Fruit fly (Drosophila melanogaster) whole organism, embryonic: ENCODE measurements around the gene Rbp1-like.

ENCODE experiments used
- Bgb ChIP-seq: fragments of 200-800 bp; sonication (Bioruptor generic); IDR thresholded peaks from 2 replicates; pipeline ENCODE4 v1.3.6; 2022; ENCODE audit warnings: missing biosample characterization, missing genetic modification characterization; ENCODE audit not compliant: partially characterized antibody
- CG10267 ChIP-seq: fragments of 200-800 bp; sonication (Bioruptor generic); optimal IDR thresholded peaks from 2 replicates; lab custom pipeline; 2018; ENCODE audit warnings: missing biosample characterization, mild to moderate bottlenecking, missing genetic modification characterization, moderate library complexity
- CG10366 ChIP-seq: fragments of 200-800 bp; sonication (Bioruptor generic); IDR thresholded peaks from 2 replicates; pipeline ENCODE4 v1.3.6; 2022; ENCODE audit warnings: missing biosample characterization, missing genetic modification characterization
- CG10431 ChIP-seq: fragments of 200-800 bp; sonication (Bioruptor generic); optimal IDR thresholded peaks from 3 replicates; lab custom pipeline; 2018; ENCODE audit warnings: missing biosample characterization, mild to moderate bottlenecking, missing genetic modification characterization
- CG11247 ChIP-seq: fragments of 200-800 bp; sonication (Bioruptor generic); IDR thresholded peaks from 2 replicates; pipeline ENCODE4 v1.3.6; 2022; ENCODE audit warnings: missing biosample characterization, missing genetic modification characterization
- CG12219 ChIP-seq: fragments of 200-800 bp; sonication (Bioruptor generic); optimal IDR thresholded peaks from 3 replicates; lab custom pipeline; 2018; ENCODE audit warnings: missing biosample characterization, mild to moderate bottlenecking, missing genetic modification characterization
- CG13287 ChIP-seq: fragments of 200-800 bp; sonication (Bioruptor generic); IDR thresholded peaks from 2 replicates; pipeline ENCODE4 v1.3.6; 2022; ENCODE audit warnings: missing biosample characterization, missing genetic modification characterization; ENCODE audit not compliant: partially characterized antibody
- CG15011 ChIP-seq: fragments of 200-800 bp; sonication (Bioruptor generic); optimal IDR thresholded peaks from 3 replicates; lab custom pipeline; 2018; ENCODE audit warnings: missing biosample characterization, mild to moderate bottlenecking, missing genetic modification characterization
- CG15073 ChIP-seq: fragments of 200-800 bp; sonication (Bioruptor generic); optimal IDR thresholded peaks from 2 replicates; lab custom pipeline; 2016; ENCODE audit warnings: missing biosample characterization, missing genetic modification characterization
- CG16863 ChIP-seq: fragments of 200-800 bp; sonication (Bioruptor generic); optimal IDR thresholded peaks from 3 replicates; lab custom pipeline; 2016; ENCODE audit warnings: missing biosample characterization, missing genetic modification characterization
- CG17328 ChIP-seq: fragments of 200-800 bp; sonication (Bioruptor generic); IDR thresholded peaks from 2 replicates; pipeline ENCODE4 v1.3.6; 2022; ENCODE audit warnings: missing biosample characterization, missing genetic modification characterization
- CG17568 ChIP-seq: fragments of 200-800 bp; sonication (Bioruptor generic); optimal IDR thresholded peaks from 2 replicates; lab custom pipeline; 2018; ENCODE audit warnings: missing biosample characterization, mild to moderate bottlenecking, missing genetic modification characterization, moderate library complexity
- CG17829 ChIP-seq: fragments of 200-800 bp; optimal IDR thresholded peaks from 2 replicates; lab custom pipeline; 2019; ENCODE audit warnings: missing biosample characterization, mild to moderate bottlenecking, missing genetic modification characterization, moderate library complexity
- CG3281 ChIP-seq: fragments of 200-800 bp; sonication (Bioruptor generic); optimal IDR thresholded peaks from 3 replicates; lab custom pipeline; 2017; ENCODE audit warnings: missing biosample characterization, mild to moderate bottlenecking, missing genetic modification characterization
- CG3726 ChIP-seq: fragments of 200-800 bp; sonication (Bioruptor generic); IDR thresholded peaks from 3 replicates; pipeline ENCODE4, ENCODE4 v1.3.6; 2022; ENCODE audit warnings: missing biosample characterization, missing genetic modification characterization
- CG6813 ChIP-seq: fragments of 200-800 bp; sonication (Bioruptor generic); optimal IDR thresholded peaks from 2 replicates; lab custom pipeline; 2017; ENCODE audit warnings: missing biosample characterization, missing genetic modification characterization, mild to moderate bottlenecking, moderate library complexity, missing genetic modification reagents
- CG7928 ChIP-seq: fragments of 200-800 bp; sonication (Bioruptor generic); optimal IDR thresholded peaks from 2 replicates; lab custom pipeline; 2017; ENCODE audit warnings: missing biosample characterization, mild to moderate bottlenecking, missing genetic modification characterization
- CG9797 ChIP-seq: fragments of 200-800 bp; sonication (Bioruptor generic); optimal IDR thresholded peaks from 3 replicates; lab custom pipeline; 2018; ENCODE audit warnings: missing biosample characterization, mild to moderate bottlenecking, missing genetic modification characterization
- Deaf1 ChIP-seq: fragments of 200-800 bp; optimal IDR thresholded peaks from 3 replicates; lab custom pipeline; 2019; ENCODE audit warnings: missing biosample characterization, mild to moderate bottlenecking, missing genetic modification characterization, moderate library complexity
- E2f2 ChIP-seq: fragments of 200-800 bp; sonication (Bioruptor generic); IDR thresholded peaks from 2 replicates; pipeline ENCODE4 v1.3.6; 2022; ENCODE audit warnings: missing biosample characterization, missing genetic modification characterization
- GATAe ChIP-seq: fragments of 200-800 bp; sonication (Bioruptor generic); conservative IDR thresholded peaks from 2 replicates; pipeline ENCODE4 v1.3.6; 2022; ENCODE audit warnings: missing biosample characterization, missing genetic modification characterization
- HLH3B ChIP-seq: fragments of 200-800 bp; sonication (Bioruptor generic); IDR thresholded peaks from 2 replicates; pipeline ENCODE4 v1.3.6; 2022; ENCODE audit warnings: missing biosample characterization, missing genetic modification characterization
- Hr39 ChIP-seq: fragments of >200 bp; optimal IDR thresholded peaks from 2 replicates; lab custom pipeline; 2017
- Jarid2 ChIP-seq: fragments of 200-800 bp; sonication (Bioruptor generic); optimal IDR thresholded peaks from 3 replicates; lab custom pipeline; 2017; ENCODE audit warnings: mild to moderate bottlenecking, missing biosample characterization, missing genetic modification reagents, missing genetic modification characterization
- Lpt ChIP-seq: fragments of >200 bp; optimal IDR thresholded peaks from 2 replicates; lab custom pipeline; 2018; ENCODE audit warnings: missing biosample characterization, missing genetic modification characterization
- Optix ChIP-seq: fragments of 200-800 bp; sonication (Bioruptor generic); IDR thresholded peaks from 3 replicates; pipeline ENCODE4 v1.3.6; 2022; ENCODE audit warnings: missing biosample characterization, missing genetic modification characterization
- Ssrp ChIP-seq: fragments of 200-800 bp; sonication (Bioruptor generic); optimal IDR thresholded peaks from 2 replicates; lab custom pipeline; 2018; ENCODE audit warnings: missing biosample characterization, mild to moderate bottlenecking, missing genetic modification characterization, moderate library complexity
- Usf ChIP-seq: fragments of 200-800 bp; sonication (Bioruptor generic); optimal IDR thresholded peaks from 2 replicates; lab custom pipeline; 2017; ENCODE audit warnings: missing genotype, missing biosample characterization, missing genetic modification characterization
- Xrp1 ChIP-seq: fragments of 200-800 bp; sonication (Bioruptor generic); IDR thresholded peaks from 2 replicates; pipeline ENCODE4 v1.3.6; 2022; ENCODE audit warnings: missing biosample characterization, missing genetic modification characterization
- abd-A ChIP-seq: fragments of 200-800 bp; sonication (Bioruptor generic); optimal IDR thresholded peaks from 3 replicates; lab custom pipeline; 2019; ENCODE audit warnings: missing biosample characterization, mild to moderate bottlenecking, missing genetic modification characterization, moderate library complexity
- bab2 ChIP-seq: fragments of 200-800 bp; sonication (Bioruptor generic); optimal IDR thresholded peaks from 2 replicates; lab custom pipeline; 2016; ENCODE audit warnings: missing biosample characterization, missing genetic modification characterization
- cas ChIP-seq: fragments of 200-800 bp; sonication (Bioruptor generic); IDR thresholded peaks from 2 replicates; pipeline ENCODE4 v1.3.6; 2022; ENCODE audit warnings: missing biosample characterization, missing genetic modification characterization
- cato ChIP-seq: fragments of 200-800 bp; sonication (Bioruptor generic); optimal IDR thresholded peaks from 2 replicates; lab custom pipeline; 2016; ENCODE audit warnings: missing biosample characterization, missing genetic modification characterization, borderline replicate concordance
- chif ChIP-seq, 2 experiments: fragments of 200-800 bp; sonication (Bioruptor generic); optimal IDR thresholded peaks; 3 replicates each; lab custom pipeline; 2016; ENCODE audit warnings: missing biosample characterization in 2 of 2, missing genetic modification characterization in 2 of 2
- chn ChIP-seq: fragments of 200-800 bp; sonication (Bioruptor generic); optimal IDR thresholded peaks from 2 replicates; lab custom pipeline; 2016; ENCODE audit warnings: missing biosample characterization, missing genetic modification characterization
- eyg ChIP-seq: fragments of 200-800 bp; sonication (Bioruptor generic); optimal IDR thresholded peaks from 3 replicates; lab custom pipeline; 2016; ENCODE audit warnings: missing biosample characterization, missing genetic modification characterization
- ham ChIP-seq: fragments of 200-800 bp; sonication (Bioruptor generic); IDR thresholded peaks from 2 replicates; pipeline ENCODE4 v1.3.6; 2022; ENCODE audit warnings: missing biosample characterization, missing genetic modification characterization
- jumu ChIP-seq: fragments of 200-800 bp; sonication (Bioruptor generic); optimal IDR thresholded peaks from 3 replicates; lab custom pipeline; 2016; ENCODE audit warnings: missing biosample characterization, missing genetic modification characterization
- lmd ChIP-seq: fragments of 200-800 bp; sonication (Bioruptor generic); IDR thresholded peaks from 2 replicates; pipeline ENCODE4 v1.3.6; 2022; ENCODE audit warnings: missing biosample characterization, missing genetic modification characterization
- pan ChIP-seq, 4 experiments: fragments of >200 bp in 3 of 4; fragments of 200-800 bp in 1 of 4; sonication (Bioruptor generic) in 1 of 4; optimal IDR thresholded peaks in 3 of 4; IDR thresholded peaks in 1 of 4; 2 replicates each; pipeline versions ENCODE4 v1.3.6 to Lab custom; 2017 to 2022; ENCODE audit warnings: missing biosample characterization in 2 of 4, missing genetic modification characterization in 2 of 4, mixed read lengths in 1 of 4
- row ChIP-seq: fragments of 200-800 bp; sonication (Bioruptor generic); IDR thresholded peaks from 3 replicates; pipeline ENCODE4 v1.3.6; 2022; ENCODE audit warnings: missing biosample characterization, missing genetic modification characterization
- sna ChIP-seq: fragments of 200-800 bp; sonication (Bioruptor generic); IDR thresholded peaks from 2 replicates; pipeline ENCODE4 v1.3.6; 2022; ENCODE audit warnings: missing biosample characterization, missing genetic modification characterization; ENCODE audit not compliant: partially characterized antibody
- tap ChIP-seq: fragments of 200-800 bp; optimal IDR thresholded peaks from 3 replicates; lab custom pipeline; 2019; ENCODE audit warnings: missing biosample characterization, mild to moderate bottlenecking, missing genetic modification characterization, moderate library complexity
- tna ChIP-seq: fragments of 200-800 bp; sonication (Bioruptor generic); IDR thresholded peaks from 2 replicates; pipeline ENCODE4 v1.3.6; 2022; ENCODE audit warnings: missing biosample characterization, missing genetic modification characterization; ENCODE audit not compliant: partially characterized antibody
- trem ChIP-seq: fragments of 200-800 bp; optimal IDR thresholded peaks from 3 replicates; lab custom pipeline; 2019; ENCODE audit warnings: missing biosample characterization, mild to moderate bottlenecking, missing genetic modification characterization, moderate library complexity
- unpg ChIP-seq: fragments of 200-800 bp; sonication (Bioruptor generic); optimal IDR thresholded peaks from 3 replicates; lab custom pipeline; 2018; ENCODE audit warnings: missing biosample characterization, mild to moderate bottlenecking, missing genetic modification characterization, moderate library complexity
- yki ChIP-seq: fragments of >200 bp; optimal IDR thresholded peaks from 3 replicates; lab custom pipeline; 2018
- zfh2 ChIP-seq: fragments of 200-800 bp; sonication (Bioruptor generic); optimal IDR thresholded peaks from 2 replicates; lab custom pipeline; 2016; ENCODE audit warnings: missing biosample characterization, missing genetic modification characterization

Rbp1-like gene

DNA sequence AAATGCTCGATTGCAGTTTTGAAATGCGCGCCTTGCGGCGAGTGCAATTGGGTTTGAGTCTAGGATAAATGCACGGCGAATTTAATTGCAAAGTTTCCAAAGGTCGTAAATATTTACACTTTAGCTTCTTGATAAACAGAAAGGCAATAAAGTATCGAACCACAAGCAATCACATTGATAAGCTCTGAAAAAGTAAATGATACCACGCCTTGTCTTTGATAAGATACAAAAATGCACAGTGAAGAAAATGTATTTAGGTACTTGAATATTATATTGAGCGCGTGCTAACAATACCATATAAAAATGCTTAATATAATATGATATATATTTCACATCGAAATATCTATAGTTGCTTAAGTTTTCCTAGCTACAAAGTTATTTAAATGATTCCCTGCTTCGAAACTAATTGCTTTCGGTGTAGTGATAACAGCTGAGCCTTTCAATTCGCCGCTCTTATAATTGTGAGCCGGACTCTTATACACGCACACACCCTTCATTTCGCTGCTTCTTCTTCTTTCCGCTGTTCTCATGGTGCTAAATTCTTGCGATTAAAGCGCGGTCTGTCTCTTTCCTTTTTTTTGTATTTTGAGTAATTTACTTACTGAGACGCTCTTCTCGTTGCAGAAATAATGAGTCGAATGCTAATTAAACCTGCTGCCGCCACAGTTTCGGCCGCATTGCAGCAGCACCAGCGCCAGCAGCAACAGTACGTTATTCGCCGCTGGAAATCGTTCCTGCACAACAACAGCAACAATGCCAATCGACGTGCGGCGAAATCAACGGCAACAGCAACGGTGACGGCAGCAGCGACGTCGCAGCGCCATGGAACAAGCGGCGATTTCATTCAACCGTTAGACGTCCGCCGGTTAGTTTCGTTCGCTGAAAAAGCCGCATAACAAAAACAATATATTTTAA lies 11.2 kb downstream of the Rbp1-like start (continued):
- TF ChIP-seq ham (peak; percentile 46; the same call in 1 of the 2 replicates), Xrp1 (GFP tag; lab: Robert Waterston, UW) (peak; percentile 90), tna (no peak), CG12219 (GFP tag; lab: Kevin White, UChicago) (peak; percentile 79), Ssrp (tag; lab: Kevin White, UChicago) (peak; percentile 81), Deaf1 (tag; lab: Kevin White, UChicago) (peak; percentile 57), cato (GFP tag; lab: Kevin White, UChicago) (peak; percentile 58), CG13287 (GFP tag; lab: Robert Waterston, UW) (no peak), Usf (GFP tag; lab: Kevin White, UChicago) (no peak), lmd (GFP tag; lab: Robert Waterston, UW) (peak; percentile 81), zfh2 (GFP tag; lab: Kevin White, UChicago) (peak; percentile 32), Bgb (GFP tag; lab: Robert Waterston, UW) (no peak), sna (GFP tag; lab: Robert Waterston, UW) (no peak), CG17568 (peak; percentile 84), CG7928 (GFP tag; lab: Kevin White, UChicago) (no peak), unpg (GFP tag; lab: Kevin White, UChicago) (peak; percentile 88), cas (GFP tag; lab: Robert Waterston, UW) (0 out of 2 replicates have a peak, but pooled peaks have one; percentile 51), chif (GFP tag; optimal IDR thresholded peaks at IDR 0.05; lab: Kevin White, UChicago) (peak; percentile 18 to 36), Jarid2 (GFP tag; lab: Kevin White, UChicago) (peak; percentile 58), bab2 (GFP tag; lab: Kevin White, UChicago) (peak; percentile 36), CG6813 (peak; percentile 76), jumu (GFP tag; lab: Kevin White, UChicago) (no peak), CG16863 (GFP tag; lab: Kevin White, UChicago) (peak; percentile 61), CG10267 (tag; lab: Kevin White, UChicago) (peak; percentile 84), tap (tag; lab: Kevin White, UChicago) (peak; percentile 62), CG17829 (tag; lab: Kevin White, UChicago) (peak; percentile 88), CG15011 (peak; percentile 74), eyg (GFP tag; lab: Kevin White, UChicago) (no peak), chn (GFP tag; lab: Kevin White, UChicago) (peak; percentile 35), E2f2 (peak; percentile 85), CG3281 (GFP tag; lab: Kevin White, UChicago) (peak; percentile 82), Lpt (GFP tag; lab: Kevin White, UChicago) (no peak), yki (lab: Kevin White, UChicago) (no peak), CG10366 (GFP tag; lab: Robert Waterston, UW) (peak; percentile 78), CG15073 (GFP tag; lab: Kevin White, UChicago) (peak; percentile 39), CG17328 (GFP tag; lab: Robert Waterston, UW) (peak; percentile 81), CG10431 (GFP tag; lab: Kevin White, UChicago) (peak; percentile 50), HLH3B (GFP tag; lab: Robert Waterston, UW) (peak; percentile 79), trem (peak; percentile 66), CG9797 (no peak), CG3726 (peak; percentile 72; the same call in 1 of the 3 replicates), abd-A (peak; percentile 36), GATAe (GFP tag; lab: Robert Waterston, UW) (peak; percentile 97), Hr39 (lab: Kevin White, UChicago) (no peak), Optix (GFP tag; lab: Robert Waterston, UW) (peak; percentile 53; the same call in 1 of the 3 replicates), row (GFP tag; lab: Robert Waterston, UW) (peak; percentile 93), pan (optimal IDR thresholded peaks at IDR 0.05; lab: Kevin White, UChicago) (no peak), pan (GFP tag; optimal IDR thresholded peaks at IDR 0.05 in 1 of 2, IDR thresholded peaks at IDR 0.05 in 1 of 2) (peak in 1 of 2 experiments; percentile 90), CG11247 (GFP tag; lab: Robert Waterston, UW) (peak; percentile 65)
